Worm (Caenorhabditis elegans): ENCODE data around the gene Y47D3B.4.

ce11 chrIII:11377880-11378279 lies 27.3 kb upstream of the Y47D3B.4 start, which contains the start of gene dpy-18:
- no peak for TF ChIP-seq tab-1 (GFP tag; IDR thresholded peaks at IDR 0.05)
- TF ChIP-seq med-1 (GFP tag; optimal IDR thresholded peaks at IDR 0.05; ENCODE audit: insufficient read depth), result no peak
- no peak for TF ChIP-seq flt-1 (GFP tag; IDR thresholded peaks at IDR 0.05)

Data from whole organism, midembryonic.